Fruit fly (Drosophila melanogaster): ENCODE results near the gene nocte.

DNA sequence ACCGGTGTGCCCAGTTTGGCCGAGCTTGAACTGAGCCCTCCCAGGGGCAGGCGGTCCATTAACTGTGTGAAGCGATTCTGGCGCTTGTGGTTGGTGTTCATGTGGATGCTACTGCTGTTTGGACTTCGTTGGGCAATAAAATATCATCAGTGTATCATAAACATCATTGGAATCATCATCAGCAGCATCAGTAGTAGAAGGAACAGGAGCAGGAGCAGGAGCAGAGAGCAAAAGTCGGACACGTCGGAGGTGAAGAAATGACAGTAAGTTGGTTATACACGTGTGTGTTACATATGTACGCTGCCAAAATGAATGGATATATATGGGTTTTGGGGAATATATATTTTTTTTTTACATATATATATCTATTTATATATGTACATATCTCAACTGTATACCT, 41.8 kb downstream of the nocte start, which contains the start of gene CG12640:
- TF ChIP-seq ttk (optimal IDR thresholded peaks at IDR 0.05) (no peak), Myc (optimal IDR thresholded peaks at IDR 0.05) (no peak), h (optimal IDR thresholded peaks at IDR 0.05) (no peak), Sin3A (optimal IDR thresholded peaks at IDR 0.05) (no peak), psq (optimal IDR thresholded peaks at IDR 0.05) (no peak), insv (optimal IDR thresholded peaks at IDR 0.05) (no peak)
